Worm (Caenorhabditis elegans) whole organism, late embryonic: Measurements from ENCODE around the gene F42F12.3.
"Not testable (repeated sequence)": the region's sequence is repeated elsewhere in the genome, so short reads cannot be mapped to it uniquely, and the experiment has no call there.

Experiments
- C08G9.2 ChIP-seq: sonication (generic microtip); optimal IDR thresholded peaks from 2 replicates; lab custom pipeline; 2016; ENCODE audit warnings: mild to moderate bottlenecking, missing genetic modification characterization, moderate library complexity, missing compliant biosample characterization
- K02D7.2 ChIP-seq: sonication (generic microtip); optimal IDR thresholded peaks from 2 replicates; lab custom pipeline; 2017; ENCODE audit warnings: mild to moderate bottlenecking, missing genetic modification characterization, missing compliant biosample characterization
- T23F11.4 ChIP-seq: fragments of 200-800 bp; sonication (Bioruptor generic); optimal IDR thresholded peaks from 2 replicates; lab custom pipeline; 2018; ENCODE audit warnings: mild to moderate bottlenecking, missing genetic modification characterization, missing compliant biosample characterization
- Y22D7AL.16 ChIP-seq: sonication (generic microtip); optimal IDR thresholded peaks from 2 replicates; lab custom pipeline; 2016; ENCODE audit warnings: missing genetic modification characterization, missing compliant biosample characterization
- ahr-1 ChIP-seq: sonication (generic microtip); optimal IDR thresholded peaks from 2 replicates; lab custom pipeline; 2016; ENCODE audit warnings: missing genetic modification characterization, missing compliant biosample characterization
- ama-1 ChIP-seq: fragments of 150-350 bp; optimal IDR thresholded peaks from 2 replicates; lab custom pipeline; 2014
- ceh-19 ChIP-seq: fragments of 200-800 bp; sonication (Bioruptor generic); optimal IDR thresholded peaks from 2 replicates; lab custom pipeline; 2018; ENCODE audit warnings: mild to moderate bottlenecking, missing genetic modification characterization, missing compliant biosample characterization
- ceh-31 ChIP-seq: sonication (generic microtip); optimal IDR thresholded peaks from 2 replicates; lab custom pipeline; 2016; ENCODE audit warnings: missing genetic modification characterization, missing compliant biosample characterization
- ceh-34 ChIP-seq: sonication (generic microtip); optimal IDR thresholded peaks from 2 replicates; lab custom pipeline; 2016; ENCODE audit warnings: mild to moderate bottlenecking, missing genetic modification characterization, missing compliant biosample characterization
- ceh-48 ChIP-seq: sonication (generic microtip); optimal IDR thresholded peaks from 2 replicates; lab custom pipeline; 2016; ENCODE audit warnings: missing genetic modification characterization, inconsistent platforms, missing compliant biosample characterization
- ceh-6 ChIP-seq: fragments of 200-800 bp; sonication (Bioruptor generic); optimal IDR thresholded peaks from 2 replicates; lab custom pipeline; 2018; ENCODE audit warnings: mild to moderate bottlenecking, missing genetic modification characterization, missing compliant biosample characterization
- elt-4 ChIP-seq: sonication (generic microtip); optimal IDR thresholded peaks from 2 replicates; lab custom pipeline; 2016; ENCODE audit warnings: missing genetic modification characterization, missing compliant biosample characterization
- eyg-1 ChIP-seq: sonication (generic microtip); optimal IDR thresholded peaks from 2 replicates; lab custom pipeline; 2016; ENCODE audit warnings: missing genotype, missing genetic modification characterization, missing compliant biosample characterization
- fax-1 ChIP-seq: sonication (generic microtip); optimal IDR thresholded peaks from 2 replicates; lab custom pipeline; 2016; ENCODE audit warnings: missing genotype, missing genetic modification characterization, missing compliant biosample characterization
- fkh-10 ChIP-seq: fragments of 150-350 bp; optimal IDR thresholded peaks from 2 replicates; lab custom pipeline; 2014; ENCODE audit warnings: missing biosample characterization, missing genetic modification reagents, missing genetic modification characterization
- hlh-13 ChIP-seq: fragments of 200-800 bp; sonication (Bioruptor generic); optimal IDR thresholded peaks from 2 replicates; lab custom pipeline; 2018; ENCODE audit warnings: mild to moderate bottlenecking, missing genetic modification characterization, missing compliant biosample characterization
- hlh-30 ChIP-seq: sonication (generic microtip); optimal IDR thresholded peaks from 2 replicates; lab custom pipeline; 2017; ENCODE audit warnings: antibody characterized with exemption, missing genetic modification characterization, missing compliant biosample characterization; ENCODE audit not compliant: insufficient read depth
- hlh-8 ChIP-seq: sonication (generic microtip); optimal IDR thresholded peaks from 2 replicates; lab custom pipeline; 2016; ENCODE audit warnings: missing genotype, missing genetic modification characterization, missing compliant biosample characterization
- lin-11 ChIP-seq: fragments of 200-800 bp; sonication (Bioruptor generic); optimal IDR thresholded peaks from 2 replicates; lab custom pipeline; 2018; ENCODE audit warnings: mild to moderate bottlenecking, missing genetic modification characterization, missing compliant biosample characterization
- madf-2 ChIP-seq: sonication (generic microtip); optimal IDR thresholded peaks from 2 replicates; lab custom pipeline; 2017; ENCODE audit warnings: missing genetic modification characterization, missing compliant biosample characterization
- nfya-1 ChIP-seq: sonication (generic microtip); optimal IDR thresholded peaks from 2 replicates; lab custom pipeline; 2017; ENCODE audit warnings: missing genetic modification characterization, mild to moderate bottlenecking, missing compliant biosample characterization, antibody characterized with exemption, moderate library complexity
- nhr-11 ChIP-seq: fragments of 150-350 bp; optimal IDR thresholded peaks from 2 replicates; lab custom pipeline; 2014; ENCODE audit warnings: missing biosample characterization, missing genetic modification characterization
- odd-2 ChIP-seq: sonication (generic microtip); optimal IDR thresholded peaks from 2 replicates; lab custom pipeline; 2017; ENCODE audit warnings: antibody characterized with exemption, mild to moderate bottlenecking, missing genetic modification characterization, missing compliant biosample characterization
- pat-9 ChIP-seq: fragments of 200-800 bp; sonication (Bioruptor generic); optimal IDR thresholded peaks from 2 replicates; lab custom pipeline; 2018; ENCODE audit warnings: mild to moderate bottlenecking, missing genetic modification characterization, moderate library complexity, missing compliant biosample characterization
- pax-1 ChIP-seq: fragments of 150-350 bp; optimal IDR thresholded peaks from 2 replicates; lab custom pipeline; 2014; ENCODE audit warnings: missing biosample characterization, missing genetic modification characterization
- pha-2 ChIP-seq: sonication (generic microtip); optimal IDR thresholded peaks from 2 replicates; lab custom pipeline; 2017; ENCODE audit warnings: mild to moderate bottlenecking, missing genetic modification characterization, missing compliant biosample characterization
- sdc-2 ChIP-seq: sonication (generic microtip); optimal IDR thresholded peaks from 2 replicates; lab custom pipeline; 2016; ENCODE audit warnings: missing genotype, missing genetic modification characterization, missing compliant biosample characterization
- tbx-2 ChIP-seq: sonication (generic microtip); optimal IDR thresholded peaks from 2 replicates; lab custom pipeline; 2016; ENCODE audit warnings: missing genetic modification characterization, missing compliant biosample characterization
- tbx-7 ChIP-seq: sonication (generic microtip); optimal IDR thresholded peaks from 2 replicates; lab custom pipeline; 2016; ENCODE audit warnings: missing genotype, missing genetic modification characterization, missing compliant biosample characterization
- unc-3 ChIP-seq, 2 experiments: fragments of 200-800 bp in 1 of 2; sonication (Bioruptor generic) in 1 of 2; sonication (generic microtip) in 1 of 2; conservative IDR thresholded peaks in 1 of 2; optimal IDR thresholded peaks in 1 of 2; 2 replicates each; pipeline versions ENCODE4 v1.3.6 to Lab custom; 2016 to 2022; ENCODE audit warnings: missing compliant biosample characterization in 2 of 2, missing genetic modification characterization in 2 of 2, missing genetic modification reagents in 1 of 2
- unc-42 ChIP-seq: sonication (generic microtip); optimal IDR thresholded peaks from 2 replicates; lab custom pipeline; 2016; ENCODE audit warnings: missing genotype, missing genetic modification characterization, missing compliant biosample characterization
- unc-55 ChIP-seq: sonication (generic microtip); optimal IDR thresholded peaks from 2 replicates; lab custom pipeline; 2017; ENCODE audit warnings: missing biosample characterization, missing genetic modification reagents, missing genetic modification characterization
- zip-5 ChIP-seq: sonication (generic microtip); optimal IDR thresholded peaks from 2 replicates; lab custom pipeline; 2016; ENCODE audit warnings: missing genetic modification characterization, missing compliant biosample characterization
- ztf-16 ChIP-seq: sonication (generic microtip); optimal IDR thresholded peaks from 2 replicates; lab custom pipeline; 2017; ENCODE audit warnings: missing genetic modification characterization, missing compliant biosample characterization

The F42F12.3 gene

ce11 chrX:12350207-12350606 is at the start of gene F42F12.3:
TSS of gene F42F12.3 (plus strand) at chrX:12350578.
- TF ChIP-seq tbx-7 (tag; lab: Kevin White, UChicago) (no peak), hlh-13 (GFP tag; lab: Kevin White, UChicago) (no peak), unc-55 (GFP tag; lab: Kevin White, UChicago) (no peak), hlh-30 (no peak), C08G9.2 (tag; lab: Kevin White, UChicago) (no peak), nhr-11 (no peak), pax-1 (tag; lab: Kevin White, UChicago) (no peak), odd-2 (tag; lab: Kevin White, UChicago) (no peak), T23F11.4 (no peak), sdc-2 (tag; lab: Kevin White, UChicago) (no peak), ceh-34 (tag; lab: Kevin White, UChicago) (no peak), zip-5 (tag; lab: Kevin White, UChicago) (no peak), unc-3 (GFP tag; conservative IDR thresholded peaks at IDR 0.05; lab: Robert Waterston, UW) (no peak), unc-3 (tag; optimal IDR thresholded peaks at IDR 0.05; lab: Kevin White, UChicago) (no peak), ceh-48 (no peak), elt-4 (tag; lab: Kevin White, UChicago) (no peak)

- not testable (repeated sequence) for TF ChIP-seq hlh-8 (tag; lab: Kevin White, UChicago); unc-42; lin-11
- TF ChIP-seq, all 69 proteins: peak for 0; not testable (repeated sequence) for 69
Observed at ce11 chrX:12302755-12303154, 47.6 kb upstream of the F42F12.3 start, which contains the start of gene dot-1.3. TSS of gene dot-1.3 (minus strand) at chrX:12302855.

- TF ChIP-seq pha-2 (tag; lab: Kevin White, UChicago) (no peak), ceh-6 (no peak), tbx-2 (tag; lab: Kevin White, UChicago) (no peak), T23F11.4 (no peak), ceh-19 (GFP tag; lab: Kevin White, UChicago) (no peak), K02D7.2 (tag; lab: Kevin White, UChicago) (no peak), sdc-2 (tag; lab: Kevin White, UChicago) (no peak), Y22D7AL.16 (tag; lab: Kevin White, UChicago) (no peak), fkh-10 (GFP tag; lab: Kevin White, UChicago) (no peak), unc-55 (GFP tag; lab: Kevin White, UChicago) (no peak), tbx-7 (tag; lab: Kevin White, UChicago) (no peak), elt-4 (tag; lab: Kevin White, UChicago) (no peak), fax-1 (tag; lab: Kevin White, UChicago) (no peak), ceh-31 (tag; lab: Kevin White, UChicago) (no peak), eyg-1 (tag; lab: Kevin White, UChicago) (no peak), pat-9 (tag; lab: Kevin White, UChicago) (no peak), nhr-11 (no peak), ahr-1 (tag; lab: Kevin White, UChicago) (no peak), nfya-1 (tag; lab: Kevin White, UChicago) (no peak)
Observed at ce11 chrX:12304231-12304630, 46.1 kb upstream of the F42F12.3 start.

ce11 chrX:12306565-12306964 is 43.8 kb upstream of the F42F12.3 start, which contains the start of gene phf-32:
TSS of gene phf-32 (plus strand) at chrX:12306865.
- no peak for TF ChIP-seq ama-1 (lab: Kevin White, UChicago)
- no peak for TF ChIP-seq ahr-1 (tag; lab: Kevin White, UChicago)
- TF ChIP-seq madf-2 (tag; lab: Kevin White, UChicago): no peak
- TF ChIP-seq elt-4 (tag; lab: Kevin White, UChicago): no peak
- TF ChIP-seq sdc-2 (tag; lab: Kevin White, UChicago): no peak
- TF ChIP-seq ztf-16 (tag; lab: Kevin White, UChicago): no peak
- no peak for TF ChIP-seq C08G9.2 (tag; lab: Kevin White, UChicago)
- no peak for TF ChIP-seq lin-11
- TF ChIP-seq Y22D7AL.16 (tag; lab: Kevin White, UChicago): no peak
